Worm (Caenorhabditis elegans): Measurements from ENCODE around the gene ZK353.3.

Gene ZK353.3

ce11 chrIII:8417192-8417967 lies 21.6 kb downstream of the ZK353.3 start (continued):
- TF ChIP-seq ceh-83 (GFP tag; optimal IDR thresholded peaks at IDR 0.05) (peak; percentile 61), pha-4 (tag; optimal IDR thresholded peaks at IDR 0.05) (peak; percentile 91), sem-2 (GFP tag; optimal IDR thresholded peaks at IDR 0.05) (no peak), M03D4.4 (tag; optimal IDR thresholded peaks at IDR 0.05) (peak; percentile 71), hlh-1 (tag; optimal IDR thresholded peaks at IDR 0.05) (peak; percentile 45), blmp-1 (tag; optimal IDR thresholded peaks at IDR 0.05) (no peak), sptf-1 (tag; optimal IDR thresholded peaks at IDR 0.05) (peak; percentile 54), nhr-76 (tag; optimal IDR thresholded peaks at IDR 0.05) (no peak)

- TF ChIP-seq sptf-1 (tag; optimal IDR thresholded peaks at IDR 0.05) (no peak), cnd-1 (tag; optimal IDR thresholded peaks at IDR 0.05) (no peak), snpc-4 (tag; optimal IDR thresholded peaks at IDR 0.05) (no peak), sem-2 (GFP tag; optimal IDR thresholded peaks at IDR 0.05) (no peak), blmp-1 (tag; optimal IDR thresholded peaks at IDR 0.05) (no peak), tbx-8 (GFP tag; optimal IDR thresholded peaks at IDR 0.05) (no peak), ceh-39 (tag; optimal IDR thresholded peaks at IDR 0.05) (no peak), nhr-237 (tag; optimal IDR thresholded peaks at IDR 0.05) (no peak), lin-32 (GFP tag; optimal IDR thresholded peaks at IDR 0.05) (no peak), unc-62 (GFP tag; optimal IDR thresholded peaks at IDR 0.05) (no peak), mab-5 (tag; optimal IDR thresholded peaks at IDR 0.05) (no peak), drap-1 (GFP tag; optimal IDR thresholded peaks at IDR 0.05) (no peak), nhr-28 (tag; optimal IDR thresholded peaks at IDR 0.05) (no peak), hlh-1 (tag; optimal IDR thresholded peaks at IDR 0.05) (no peak), elt-3 (tag; optimal IDR thresholded peaks at IDR 0.05) (no peak), nhr-12 (tag; optimal IDR thresholded peaks at IDR 0.05) (no peak), ceh-43 (GFP tag; optimal IDR thresholded peaks at IDR 0.05) (no peak), unc-39 (tag; optimal IDR thresholded peaks at IDR 0.05) (no peak)
These were observed 22.1 kb downstream of the ZK353.3 start, which contains the start of gene sor-1 for ce11 chrIII:8417968-8418267. Gene sor-1 (plus strand): TSS chrIII:8418168.

ce11 chrIII:8425076-8425475 lies 29.3 kb downstream of the ZK353.3 start:
- peak; percentile 22 for TF ChIP-seq hlh-1 (tag; optimal IDR thresholded peaks at IDR 0.05)
- peak; percentile 50 for TF ChIP-seq cnd-1 (tag; optimal IDR thresholded peaks at IDR 0.05)
- peak; percentile 21 for TF ChIP-seq pha-4 (tag; optimal IDR thresholded peaks at IDR 0.05)
- TF ChIP-seq flh-1 (GFP tag; optimal IDR thresholded peaks at IDR 0.05) = no peak
- TF ChIP-seq nhr-2 (tag; optimal IDR thresholded peaks at IDR 0.05) = peak; percentile 1
- TF ChIP-seq zip-8 (tag; optimal IDR thresholded peaks at IDR 0.05) = no peak
- no peak for TF ChIP-seq nhr-76 (tag; optimal IDR thresholded peaks at IDR 0.05)
- peak; percentile 49 for TF ChIP-seq drap-1 (GFP tag; optimal IDR thresholded peaks at IDR 0.05)
- peak; percentile 29 for TF ChIP-seq lsy-2 (tag; optimal IDR thresholded peaks at IDR 0.05)
- no peak for TF ChIP-seq nhr-12 (tag; optimal IDR thresholded peaks at IDR 0.05)
- TF ChIP-seq elt-1 (tag; optimal IDR thresholded peaks at IDR 0.05; ENCODE audit: borderline replicate concordance, insufficient read depth) = no peak
- no peak for TF ChIP-seq ceh-39 (tag; optimal IDR thresholded peaks at IDR 0.05)
- peak; percentile 48 for TF ChIP-seq unc-62 (GFP tag; optimal IDR thresholded peaks at IDR 0.05)
- TF ChIP-seq M03D4.4 (tag; optimal IDR thresholded peaks at IDR 0.05) = no peak
- TF ChIP-seq nhr-237 (tag; optimal IDR thresholded peaks at IDR 0.05) = no peak
- TF ChIP-seq lin-32 (GFP tag; optimal IDR thresholded peaks at IDR 0.05) = no peak
- peak; percentile 9 for TF ChIP-seq sptf-1 (tag; optimal IDR thresholded peaks at IDR 0.05)
- peak; percentile 53 for TF ChIP-seq mls-2 (tag; optimal IDR thresholded peaks at IDR 0.05)
- peak; percentile 36 for TF ChIP-seq mep-1 (tag; optimal IDR thresholded peaks at IDR 0.05)
- no peak for TF ChIP-seq elt-3 (tag; optimal IDR thresholded peaks at IDR 0.05)
- no peak for TF ChIP-seq ceh-83 (GFP tag; optimal IDR thresholded peaks at IDR 0.05)
- TF ChIP-seq snpc-4 (tag; optimal IDR thresholded peaks at IDR 0.05) = no peak
- no peak for TF ChIP-seq tbx-8 (GFP tag; optimal IDR thresholded peaks at IDR 0.05)
- TF ChIP-seq ceh-43 (GFP tag; optimal IDR thresholded peaks at IDR 0.05) = no peak
- no peak for TF ChIP-seq ztf-11 (tag; optimal IDR thresholded peaks at IDR 0.05)
- no peak for TF ChIP-seq nhr-28 (tag; optimal IDR thresholded peaks at IDR 0.05)
- TF ChIP-seq blmp-1 (tag; optimal IDR thresholded peaks at IDR 0.05) = no peak
- peak; percentile 23 for TF ChIP-seq ces-1 (GFP tag; optimal IDR thresholded peaks at IDR 0.05)
- TF ChIP-seq ham-2 (GFP tag; optimal IDR thresholded peaks at IDR 0.05) = peak; percentile 57
- TF ChIP-seq unc-120 (tag; optimal IDR thresholded peaks at IDR 0.05; ENCODE audit: poor library complexity, severe bottlenecking) = peak; percentile 19
- no peak for TF ChIP-seq mab-5 (tag; optimal IDR thresholded peaks at IDR 0.05)
- no peak for TF ChIP-seq sem-2 (GFP tag; optimal IDR thresholded peaks at IDR 0.05)

Measured in whole organism, mixed stage, embryonic.